Fruit fly (Drosophila melanogaster) whole organism, prepupa: Measurements from ENCODE around the gene CG34286.

Experiments
- CG10631 ChIP-seq: fragments of 200-800 bp; sonication (Bioruptor generic); optimal IDR thresholded peaks from 2 replicates; lab custom pipeline; 2016; ENCODE audit warnings: missing biosample characterization, missing genetic modification characterization
- CG10669 ChIP-seq: fragments of 200-800 bp; sonication (Bioruptor generic); optimal IDR thresholded peaks from 3 replicates; lab custom pipeline; 2018; ENCODE audit warnings: missing biosample characterization, mild to moderate bottlenecking, missing genetic modification characterization, moderate library complexity
- CG11294 ChIP-seq: fragments of 200-800 bp; sonication (Bioruptor generic); IDR thresholded peaks from 2 replicates; pipeline ENCODE4 v1.3.6; 2022; ENCODE audit warnings: missing biosample characterization, missing genetic modification characterization
- CG11902 ChIP-seq: fragments of 200-800 bp; sonication (Bioruptor generic); optimal IDR thresholded peaks from 3 replicates; lab custom pipeline; 2016; ENCODE audit warnings: missing biosample characterization, missing genetic modification characterization
- CG1621 ChIP-seq: fragments of 200-800 bp; sonication (Bioruptor generic); optimal IDR thresholded peaks from 3 replicates; lab custom pipeline; 2018; ENCODE audit warnings: missing biosample characterization, mild to moderate bottlenecking, missing genetic modification characterization
- CG3032 ChIP-seq: fragments of 200-800 bp; optimal IDR thresholded peaks from 2 replicates; lab custom pipeline; 2019; ENCODE audit warnings: missing biosample characterization, mild to moderate bottlenecking, missing genetic modification characterization, moderate library complexity
- CG31627 ChIP-seq: fragments of 200-800 bp; sonication (Bioruptor generic); optimal IDR thresholded peaks from 3 replicates; lab custom pipeline; 2016; ENCODE audit warnings: missing biosample characterization, missing genetic modification characterization
- CG32006 ChIP-seq: fragments of 200-800 bp; sonication (Bioruptor generic); optimal IDR thresholded peaks from 3 replicates; lab custom pipeline; 2017; ENCODE audit warnings: missing biosample characterization, mild to moderate bottlenecking, missing genetic modification characterization
- CG34406 ChIP-seq: fragments of 200-800 bp; sonication (Bioruptor generic); optimal IDR thresholded peaks from 3 replicates; lab custom pipeline; 2016; ENCODE audit warnings: missing biosample characterization, missing genetic modification characterization
- CG4318 ChIP-seq: fragments of 200-800 bp; sonication (Bioruptor generic); optimal IDR thresholded peaks from 3 replicates; lab custom pipeline; 2017; ENCODE audit warnings: missing biosample characterization, mild to moderate bottlenecking, missing genetic modification characterization
- CG6276 ChIP-seq: fragments of 200-800 bp; sonication (Bioruptor generic); optimal IDR thresholded peaks from 2 replicates; lab custom pipeline; 2017; ENCODE audit warnings: missing biosample characterization, mild to moderate bottlenecking, missing genetic modification characterization
- CG6808 ChIP-seq: fragments of 200-800 bp; sonication (Bioruptor generic); optimal IDR thresholded peaks from 3 replicates; lab custom pipeline; 2017; ENCODE audit warnings: missing biosample characterization, missing genetic modification characterization, mild to moderate bottlenecking, moderate library complexity, missing genetic modification reagents
- CG6854 ChIP-seq: fragments of 200-800 bp; sonication (Bioruptor generic); optimal IDR thresholded peaks from 2 replicates; lab custom pipeline; 2017; ENCODE audit warnings: missing biosample characterization, mild to moderate bottlenecking, missing genetic modification characterization
- CG7368 ChIP-seq: fragments of 200-800 bp; sonication (Bioruptor generic); optimal IDR thresholded peaks from 3 replicates; lab custom pipeline; 2016; ENCODE audit warnings: missing biosample characterization, missing genetic modification characterization
- CG8319 ChIP-seq: fragments of 200-800 bp; sonication (Bioruptor generic); optimal IDR thresholded peaks from 3 replicates; lab custom pipeline; 2016; ENCODE audit warnings: missing biosample characterization, missing genetic modification characterization
- CG9139 ChIP-seq: fragments of 200-800 bp; sonication (Bioruptor generic); optimal IDR thresholded peaks from 3 replicates; lab custom pipeline; 2017; ENCODE audit warnings: missing biosample characterization, mild to moderate bottlenecking, missing genetic modification characterization
- Eip75B ChIP-seq: fragments of 200-800 bp; sonication (Bioruptor generic); optimal IDR thresholded peaks from 3 replicates; lab custom pipeline; 2016; ENCODE audit warnings: missing biosample characterization, missing genetic modification characterization
- Eip78C ChIP-seq: fragments of 200-800 bp; sonication (Bioruptor generic); peaks from one replicate; lab custom pipeline; 2016; ENCODE audit warnings: missing biosample characterization, missing genetic modification characterization
- Eip93F ChIP-seq: fragments of 200-800 bp; sonication (Bioruptor generic); optimal IDR thresholded peaks from 2 replicates; lab custom pipeline; 2016; ENCODE audit warnings: missing biosample characterization, mild to moderate bottlenecking, missing genetic modification characterization
- Ets21C ChIP-seq: fragments of 200-800 bp; sonication (Bioruptor generic); optimal IDR thresholded peaks from 3 replicates; lab custom pipeline; 2016; ENCODE audit warnings: missing biosample characterization, missing genetic modification characterization
- Ets96B ChIP-seq: fragments of 200-800 bp; optimal IDR thresholded peaks from 2 replicates; lab custom pipeline; 2019; ENCODE audit warnings: missing biosample characterization, mild to moderate bottlenecking, missing genetic modification characterization, moderate library complexity
- Hr39 ChIP-seq: fragments of 200-800 bp; sonication (Bioruptor generic); optimal IDR thresholded peaks from 2 replicates; lab custom pipeline; 2016; ENCODE audit warnings: missing biosample characterization, missing genetic modification characterization
- Hr4 ChIP-seq: fragments of 200-800 bp; sonication (Bioruptor generic); optimal IDR thresholded peaks from 3 replicates; lab custom pipeline; 2016; ENCODE audit warnings: missing biosample characterization, missing genetic modification characterization
- Lpt ChIP-seq: fragments of 200-800 bp; sonication (Bioruptor generic); optimal IDR thresholded peaks from 3 replicates; lab custom pipeline; 2016; ENCODE audit warnings: missing biosample characterization, missing genetic modification characterization
- Smox ChIP-seq: fragments of 200-800 bp; sonication (Bioruptor generic); optimal IDR thresholded peaks from 3 replicates; lab custom pipeline; 2016; ENCODE audit warnings: missing biosample characterization, missing genetic modification characterization
- Sox102F ChIP-seq: fragments of 200-800 bp; sonication (Bioruptor generic); optimal IDR thresholded peaks from 2 replicates; lab custom pipeline; 2016; ENCODE audit warnings: missing biosample characterization, mild to moderate bottlenecking, missing genetic modification characterization
- Sox14 ChIP-seq: fragments of 200-800 bp; sonication (Bioruptor generic); optimal IDR thresholded peaks from 3 replicates; lab custom pipeline; 2016; ENCODE audit warnings: missing biosample characterization, missing genetic modification characterization
- acj6 ChIP-seq: fragments of 200-800 bp; sonication (Bioruptor generic); optimal IDR thresholded peaks from 3 replicates; lab custom pipeline; 2016; ENCODE audit warnings: missing biosample characterization, missing genetic modification characterization
- cyc ChIP-seq: fragments of 200-800 bp; sonication (Bioruptor generic); optimal IDR thresholded peaks from 3 replicates; lab custom pipeline; 2016; ENCODE audit warnings: missing biosample characterization, missing genetic modification characterization
- dac ChIP-seq: fragments of 200-800 bp; sonication (Bioruptor generic); optimal IDR thresholded peaks from 2 replicates; lab custom pipeline; 2017; ENCODE audit warnings: missing biosample characterization, mild to moderate bottlenecking, missing genetic modification characterization
- eg ChIP-seq: fragments of 200-800 bp; sonication (Bioruptor generic); IDR thresholded peaks from 3 replicates; pipeline ENCODE4 v1.3.6; 2022; ENCODE audit warnings: missing biosample characterization, missing genetic modification characterization
- esn ChIP-seq: fragments of 200-800 bp; sonication (Bioruptor generic); optimal IDR thresholded peaks from 2 replicates; lab custom pipeline; 2016; ENCODE audit warnings: missing biosample characterization, mild to moderate bottlenecking, missing genetic modification characterization, moderate library complexity
- fd59A ChIP-seq: fragments of 200-800 bp; sonication (Bioruptor generic); optimal IDR thresholded peaks from 2 replicates; lab custom pipeline; 2017; ENCODE audit warnings: missing biosample characterization, mild to moderate bottlenecking, missing genetic modification characterization, missing genetic modification reagents
- fd85E ChIP-seq: fragments of 200-800 bp; sonication (Bioruptor generic); optimal IDR thresholded peaks from 3 replicates; lab custom pipeline; 2016; ENCODE audit warnings: missing biosample characterization, missing genetic modification characterization
- fkh ChIP-seq: fragments of 200-800 bp; sonication (Bioruptor generic); optimal IDR thresholded peaks from 3 replicates; lab custom pipeline; 2017; ENCODE audit warnings: missing biosample characterization, mild to moderate bottlenecking, missing genetic modification characterization, moderate library complexity
- lz ChIP-seq: fragments of 200-800 bp; sonication (Bioruptor generic); optimal IDR thresholded peaks from 3 replicates; lab custom pipeline; 2016; ENCODE audit warnings: missing biosample characterization, missing genetic modification characterization
- pdm3 ChIP-seq: fragments of 200-800 bp; sonication (Bioruptor generic); optimal IDR thresholded peaks from 3 replicates; lab custom pipeline; 2016; ENCODE audit warnings: missing biosample characterization, missing genetic modification characterization
- ss ChIP-seq, 2 experiments: fragments of 200-800 bp; sonication (Bioruptor generic); optimal IDR thresholded peaks; 2 replicates in 1 of 2; 3 replicates in 1 of 2; lab custom pipeline; 2017 to 2018; ENCODE audit warnings: mild to moderate bottlenecking in 2 of 2, missing biosample characterization in 2 of 2, missing genetic modification characterization in 2 of 2, moderate library complexity in 1 of 2
- svp ChIP-seq: fragments of 200-800 bp; sonication (Bioruptor generic); peaks from one replicate; lab custom pipeline; 2016; ENCODE audit warnings: missing biosample characterization, missing genetic modification characterization
- topi ChIP-seq: fragments of 200-800 bp; sonication (Bioruptor generic); optimal IDR thresholded peaks from 3 replicates; lab custom pipeline; 2016; ENCODE audit warnings: missing biosample characterization, missing genetic modification characterization

The CG34286 gene

dm6 chr3R:19715827-19716226 lies at the start of gene CG34286:
TSS of gene CG34286 (minus strand) at chr3R:19715927.
- TF ChIP-seq CG11294 (GFP tag; lab: Robert Waterston, UW) (no peak), Ets21C (GFP tag; lab: Kevin White, UChicago) (no peak), CG3032 (tag; lab: Kevin White, UChicago) (no peak), fkh (no peak), CG10631 (GFP tag; lab: Kevin White, UChicago) (no peak), Lpt (GFP tag; lab: Kevin White, UChicago) (no peak), CG9139 (no peak), CG8319 (GFP tag; lab: Kevin White, UChicago) (no peak), CG31627 (GFP tag; lab: Kevin White, UChicago) (no peak), CG11902 (GFP tag; lab: Kevin White, UChicago) (no peak), Eip75B (GFP tag; lab: Kevin White, UChicago) (no peak), lz (no peak), Eip93F (GFP tag; lab: Kevin White, UChicago) (no peak), CG34406 (GFP tag; lab: Kevin White, UChicago) (no peak), fd59A (GFP tag; lab: Kevin White, UChicago) (no peak), svp (no peak)

dm6 chr3R:19742893-19743292 lies 27.2 kb upstream of the CG34286 start:
- TF ChIP-seq CG7368 (no peak), Hr4 (GFP tag; lab: Kevin White, UChicago) (no peak), CG9139 (no peak), cyc (no peak), Sox14 (GFP tag; lab: Kevin White, UChicago) (no peak), CG10631 (GFP tag; lab: Kevin White, UChicago) (no peak), CG3032 (tag; lab: Kevin White, UChicago) (no peak), CG6808 (GFP tag; lab: Kevin White, UChicago) (no peak), Smox (GFP tag; lab: Kevin White, UChicago) (no peak), CG1621 (tag; lab: Kevin White, UChicago) (no peak), Eip78C (GFP tag; lab: Kevin White, UChicago) (no peak), fd85E (GFP tag; lab: Kevin White, UChicago) (no peak), CG10669 (GFP tag; lab: Kevin White, UChicago) (no peak)

- no peak for TF ChIP-seq ss (GFP tag; optimal IDR thresholded peaks at IDR 0.05; lab: Kevin White, UChicago)
- no peak for TF ChIP-seq fd59A (GFP tag; lab: Kevin White, UChicago)
- TF ChIP-seq Sox102F (GFP tag; lab: Kevin White, UChicago) = no peak
- no peak for TF ChIP-seq dac (GFP tag; lab: Kevin White, UChicago)
- TF ChIP-seq CG6854 = no peak
- TF ChIP-seq CG32006 (GFP tag; lab: Kevin White, UChicago) = no peak
- TF ChIP-seq topi = no peak
Measured at dm6 chr3R:19730953-19731482, 15.3 kb upstream of the CG34286 start.

dm6 chr3R:19730415-19730814 lies 14.7 kb upstream of the CG34286 start, which contains the start of gene GluClalpha:
TSS of gene GluClalpha (plus strand) at chr3R:19730715.
- no peak for TF ChIP-seq CG32006 (GFP tag; lab: Kevin White, UChicago)
- TF ChIP-seq Smox (GFP tag; lab: Kevin White, UChicago) = no peak
- TF ChIP-seq svp = no peak
- no peak for TF ChIP-seq acj6 (GFP tag; lab: Kevin White, UChicago)
- no peak for TF ChIP-seq Hr39
- TF ChIP-seq eg = no peak
- no peak for TF ChIP-seq fd85E (GFP tag; lab: Kevin White, UChicago)
- TF ChIP-seq pdm3 (GFP tag; lab: Kevin White, UChicago) = no peak
- TF ChIP-seq cyc = no peak
- TF ChIP-seq CG4318 (GFP tag; lab: Kevin White, UChicago) = no peak
- no peak for TF ChIP-seq CG6854
- TF ChIP-seq CG11294 (GFP tag; lab: Robert Waterston, UW) = no peak
- TF ChIP-seq topi = no peak
- no peak for TF ChIP-seq esn (GFP tag; lab: Kevin White, UChicago)
- no peak for TF ChIP-seq CG8319 (GFP tag; lab: Kevin White, UChicago)
- no peak for TF ChIP-seq CG6276
- no peak for TF ChIP-seq fkh
- TF ChIP-seq Hr4 (GFP tag; lab: Kevin White, UChicago) = no peak
- TF ChIP-seq CG9139 = no peak
- no peak for TF ChIP-seq Ets96B
